Fruit fly (Drosophila melanogaster): Measurements from ENCODE around the gene CG14607.

The CG14607 gene

DNA sequence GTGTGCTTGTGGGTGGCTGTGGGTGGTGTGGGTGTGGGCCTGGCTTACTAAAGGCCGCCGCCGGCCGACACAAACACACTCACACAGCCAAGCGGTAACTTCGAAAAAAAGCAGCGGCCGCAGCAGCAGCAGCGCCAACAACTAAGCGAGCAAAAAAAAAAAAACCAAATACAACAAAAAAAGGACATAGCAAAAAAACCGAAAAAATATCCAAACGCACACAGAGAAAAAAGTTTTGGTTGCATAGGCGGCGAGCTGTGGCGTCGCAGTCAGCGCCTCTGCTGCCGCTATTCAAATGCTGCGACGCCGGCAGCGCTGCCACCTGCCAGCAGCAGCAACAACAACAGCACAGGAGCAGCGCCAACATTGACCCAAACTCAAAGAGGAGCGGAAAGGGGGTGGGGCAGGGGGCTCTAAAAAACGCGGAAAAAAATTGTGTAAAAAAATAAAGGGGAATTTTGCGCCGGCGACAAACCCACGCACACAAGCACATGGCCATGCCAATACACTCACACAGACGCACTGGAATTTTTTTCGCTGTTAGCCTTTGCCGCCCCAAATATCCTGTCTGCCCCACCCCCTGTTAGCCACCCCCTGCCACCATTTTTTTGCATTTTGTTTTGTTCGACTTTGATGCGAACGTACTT lies 40.8 kb downstream of the CG14607 start:
- TF ChIP-seq CTCF (optimal IDR thresholded peaks at IDR 0.05), result no peak
- TF ChIP-seq CG8478 (optimal IDR thresholded peaks at IDR 0.05), result no peak

DNA sequence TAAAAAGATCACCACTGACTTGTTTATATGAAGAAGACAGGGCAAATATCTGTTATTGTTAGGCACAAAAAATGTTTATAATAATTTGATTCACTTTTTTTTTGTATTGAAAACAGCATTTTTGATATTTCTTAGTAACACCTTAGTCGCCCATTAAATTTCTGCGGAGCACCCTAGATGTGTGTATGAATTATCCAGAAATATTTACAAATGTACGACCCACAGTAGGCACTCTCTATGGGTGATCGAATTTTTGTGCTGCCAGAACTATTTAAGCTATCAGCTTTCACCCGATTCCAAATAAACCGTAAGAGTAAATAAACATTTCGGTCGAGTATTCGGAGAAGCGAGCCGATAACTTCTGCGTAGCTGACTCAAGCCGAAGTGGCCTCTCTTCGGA lies 44.1 kb downstream of the CG14607 start, which contains the start of gene RacGAP84C:
TSS of gene RacGAP84C (plus strand) at position 301 of the 400 bp plus-strand sequence.
- TF ChIP-seq CTCF (optimal IDR thresholded peaks at IDR 0.05), result no peak
- no peak for TF ChIP-seq CG8478 (optimal IDR thresholded peaks at IDR 0.05)

Measured in S2 (cell line).